Fruit fly (Drosophila melanogaster): Measurements from ENCODE around the gene Uba4.

- TF ChIP-seq CG1620 (GFP tag; optimal IDR thresholded peaks at IDR 0.05): peak; percentile 89
- peak; percentile 88 for TF ChIP-seq CG7045 (GFP tag; optimal IDR thresholded peaks at IDR 0.05)
- peak; percentile 82 for TF ChIP-seq kay (GFP tag; ENCODE audit: borderline replicate concordance)
- TF ChIP-seq CG12768 (GFP tag; optimal IDR thresholded peaks at IDR 0.05): peak; percentile 97
- peak; percentile 93 for TF ChIP-seq Crg-1 (GFP tag; optimal IDR thresholded peaks at IDR 0.05)
- peak; percentile 87 for TF ChIP-seq Hr96 (GFP tag; optimal IDR thresholded peaks at IDR 0.05)
- TF ChIP-seq Clk (GFP tag; optimal IDR thresholded peaks at IDR 0.05): peak; percentile 88
Measured at dm6 chr2L:8534515-8535295, 17.5 kb downstream of the Uba4 start.
